Worm (Caenorhabditis elegans) whole organism, midembryonic: ENCODE measurements around the gene sru-9.

Experiments used
- T22C8.4 ChIP-seq: fragments of 200-800 bp; sonication (Bioruptor generic); IDR thresholded peaks from 2 replicates; pipeline ENCODE4 v1.3.6; 2022; ENCODE audit warnings: missing genetic modification characterization, missing compliant biosample characterization
- cog-1 ChIP-seq: sonication (generic microtip); optimal IDR thresholded peaks from 2 replicates; lab custom pipeline; 2016; ENCODE audit warnings: missing genetic modification characterization, missing compliant biosample characterization
- flt-1 ChIP-seq: fragments of 200-800 bp; sonication (Bioruptor generic); IDR thresholded peaks from 2 replicates; pipeline ENCODE4 v1.3.6; 2022; ENCODE audit warnings: missing genetic modification characterization, missing compliant biosample characterization
- klf-2 ChIP-seq: fragments of 200-800 bp; sonication (Bioruptor generic); conservative IDR thresholded peaks from 2 replicates; pipeline ENCODE4 v1.3.6; 2022; ENCODE audit warnings: missing genetic modification reagents, missing genetic modification characterization, missing compliant biosample characterization
- med-1 ChIP-seq: sonication (generic microtip); optimal IDR thresholded peaks from 2 replicates; lab custom pipeline; 2017; ENCODE audit warnings: missing genetic modification characterization, mild to moderate bottlenecking, missing compliant biosample characterization, antibody characterized with exemption, missing genetic modification reagents; ENCODE audit not compliant: insufficient read depth
- tab-1 ChIP-seq: fragments of 200-800 bp; sonication (Bioruptor generic); IDR thresholded peaks from 2 replicates; pipeline ENCODE4 v1.3.6; 2022; ENCODE audit warnings: missing genetic modification characterization, missing compliant biosample characterization
- ztf-23 ChIP-seq: fragments of 200-800 bp; sonication (Bioruptor generic); IDR thresholded peaks from 2 replicates; pipeline ENCODE4 v1.3.6; 2022; ENCODE audit warnings: missing genetic modification reagents, missing genetic modification characterization, missing compliant biosample characterization

ce11 chrIV:13582909-13583308 lies 5.9 kb upstream of the sru-9 start, which contains the start of gene sru-12:
- TF ChIP-seq tab-1 (no peak), ztf-23 (GFP tag; lab: Robert Waterston, UW) (no peak), cog-1 (tag; lab: Kevin White, UChicago) (no peak), flt-1 (GFP tag; lab: Robert Waterston, UW) (no peak), T22C8.4 (GFP tag; lab: Robert Waterston, UW) (no peak), med-1 (GFP tag; lab: Kevin White, UChicago) (no peak), klf-2 (GFP tag; lab: Robert Waterston, UW) (no peak)
